Fruit fly (Drosophila melanogaster): Measurements from ENCODE around the gene CG14926.

DNA sequence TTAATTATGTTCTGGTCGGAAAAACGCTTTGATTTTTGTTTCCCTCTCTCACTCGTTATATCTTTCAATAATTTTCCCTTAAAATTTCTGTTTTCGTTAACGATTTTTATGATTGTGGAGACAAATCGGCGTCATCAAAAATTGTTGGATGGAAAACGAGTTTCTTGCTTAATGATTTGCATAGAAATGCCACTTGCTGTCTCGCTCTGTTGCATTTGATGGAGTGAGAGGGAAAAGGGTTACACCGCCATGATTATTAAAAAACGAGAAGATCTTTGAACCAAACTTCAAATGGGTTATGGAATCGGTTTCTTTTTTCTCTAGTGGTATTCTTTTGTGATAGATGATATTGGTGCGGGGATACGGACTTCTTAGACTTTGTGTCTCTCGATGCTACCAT lies 13.8 kb upstream of the CG14926 start:
- TF ChIP-seq Hr78 (GFP tag; optimal IDR thresholded peaks at IDR 0.05) (no peak), sage (GFP tag; optimal IDR thresholded peaks at IDR 0.05) (no peak), CrebA (GFP tag; optimal IDR thresholded peaks at IDR 0.05; ENCODE audit: borderline replicate concordance) (no peak)
